Fruit fly (Drosophila melanogaster): ENCODE results near the gene CG9107.

DNA sequence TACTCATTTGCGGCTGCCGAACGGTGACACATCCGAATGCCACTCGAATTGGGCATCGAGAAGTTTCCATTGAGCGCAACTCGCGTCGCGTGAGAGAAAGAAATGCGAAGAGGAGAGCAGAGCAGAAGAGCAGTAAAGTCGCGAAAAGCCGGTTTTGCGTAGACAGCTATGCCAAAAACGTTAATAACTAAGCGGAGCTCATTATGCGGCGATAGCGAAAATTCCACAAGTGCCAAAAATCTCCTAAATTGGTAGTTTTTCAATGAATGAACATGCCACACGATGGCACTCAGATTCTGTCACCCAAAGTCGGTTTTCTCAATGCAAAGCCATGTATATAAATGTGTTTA is 46.6 kb downstream of the CG9107 start:
- no peak for TF ChIP-seq Myc (optimal IDR thresholded peaks at IDR 0.05)
- TF ChIP-seq insv (optimal IDR thresholded peaks at IDR 0.05) = no peak
- no peak for TF ChIP-seq psq (optimal IDR thresholded peaks at IDR 0.05)
- TF ChIP-seq h (optimal IDR thresholded peaks at IDR 0.05) = no peak
- TF ChIP-seq ttk (optimal IDR thresholded peaks at IDR 0.05) = no peak

Data from Kc167 (cell line).